Worm (Caenorhabditis elegans): ENCODE measurements around the gene wht-4.

- TF ChIP-seq ztf-29 (GFP tag; IDR thresholded peaks at IDR 0.05) (no peak), ref-1 (GFP tag; conservative IDR thresholded peaks at IDR 0.05) (no peak), klf-2 (GFP tag; conservative IDR thresholded peaks at IDR 0.05) (no peak), T22C8.4 (GFP tag; IDR thresholded peaks at IDR 0.05) (peak; percentile 32; the same call in 1 of the 2 replicates)
Measured at ce11 chrII:3303582-3303981, 24.8 kb downstream of the wht-4 start.
